Worm (Caenorhabditis elegans): ENCODE results near the gene F54D10.7.

Gene F54D10.7

ce11 chrII:3779463-3779862, 41.6 kb downstream of the F54D10.7 start, which contains the start of gene T24E12.11:
TSS of gene T24E12.11 (minus strand) at chrII:3779563.
- TF ChIP-seq nhr-23 (tag; optimal IDR thresholded peaks at IDR 0.05): no peak
- TF ChIP-seq ceh-82 (tag; optimal IDR thresholded peaks at IDR 0.05): no peak

- TF ChIP-seq ceh-28 (tag; optimal IDR thresholded peaks at IDR 0.05) (no peak), elt-3 (tag; optimal IDR thresholded peaks at IDR 0.05) (no peak), aly-2 (tag; optimal IDR thresholded peaks at IDR 0.05) (no peak), egl-27 (tag; optimal IDR thresholded peaks at IDR 0.05) (no peak), fkh-2 (tag; optimal IDR thresholded peaks at IDR 0.05) (no peak), hmg-11 (tag; optimal IDR thresholded peaks at IDR 0.05) (no peak), pqm-1 (tag; optimal IDR thresholded peaks at IDR 0.05) (no peak), nhr-23 (tag; optimal IDR thresholded peaks at IDR 0.05) (no peak), ztf-11 (tag; optimal IDR thresholded peaks at IDR 0.05) (no peak), fkh-10 (GFP tag; optimal IDR thresholded peaks at IDR 0.05) (no peak), ceh-82 (tag; optimal IDR thresholded peaks at IDR 0.05) (no peak), lsy-12 (tag; optimal IDR thresholded peaks at IDR 0.05) (no peak), sea-2 (GFP tag; optimal IDR thresholded peaks at IDR 0.05) (no peak), nhr-237 (tag; optimal IDR thresholded peaks at IDR 0.05) (no peak), ceh-9 (tag; optimal IDR thresholded peaks at IDR 0.05) (no peak)
These were observed 43.3 kb downstream of the F54D10.7 start for ce11 chrII:3777802-3778201.

ce11 chrII:3775719-3776118, 45.4 kb downstream of the F54D10.7 start, which contains the start of gene T24E12.3:
TSS of gene T24E12.3 (plus strand) at chrII:3776019.
- TF ChIP-seq ceh-82 (tag; optimal IDR thresholded peaks at IDR 0.05) (no peak), fkh-10 (GFP tag; optimal IDR thresholded peaks at IDR 0.05) (no peak), sea-2 (GFP tag; optimal IDR thresholded peaks at IDR 0.05) (no peak), ZK546.5 (tag; optimal IDR thresholded peaks at IDR 0.05) (no peak), daf-12 (tag; optimal IDR thresholded peaks at IDR 0.05) (no peak), ama-1 (optimal IDR thresholded peaks at IDR 0.05) (no peak), aly-2 (tag; optimal IDR thresholded peaks at IDR 0.05) (no peak), nhr-237 (tag; optimal IDR thresholded peaks at IDR 0.05) (no peak), tbx-2 (tag; optimal IDR thresholded peaks at IDR 0.05) (no peak), R02D3.7 (tag; optimal IDR thresholded peaks at IDR 0.05) (no peak), snpc-4 (tag; optimal IDR thresholded peaks at IDR 0.05) (no peak), nhr-12 (tag; optimal IDR thresholded peaks at IDR 0.05) (no peak), pha-4 (tag; optimal IDR thresholded peaks at IDR 0.05) (no peak), nhr-11 (tag; optimal IDR thresholded peaks at IDR 0.05) (no peak), egl-27 (tag; optimal IDR thresholded peaks at IDR 0.05) (no peak), nhr-67 (tag; optimal IDR thresholded peaks at IDR 0.05) (no peak)

- TF ChIP-seq nhr-67 (tag; optimal IDR thresholded peaks at IDR 0.05) (no peak), elt-1 (tag; optimal IDR thresholded peaks at IDR 0.05) (no peak), fos-1 (tag; optimal IDR thresholded peaks at IDR 0.05) (no peak), ZK546.5 (tag; optimal IDR thresholded peaks at IDR 0.05) (no peak), ztf-4 (tag; optimal IDR thresholded peaks at IDR 0.05) (no peak), ceh-82 (tag; optimal IDR thresholded peaks at IDR 0.05) (no peak), nhr-12 (tag; optimal IDR thresholded peaks at IDR 0.05) (no peak), elt-3 (tag; optimal IDR thresholded peaks at IDR 0.05) (no peak), ceh-28 (tag; optimal IDR thresholded peaks at IDR 0.05) (no peak), mdl-1 (tag; optimal IDR thresholded peaks at IDR 0.05) (no peak), egl-27 (tag; optimal IDR thresholded peaks at IDR 0.05) (no peak), nhr-23 (tag; optimal IDR thresholded peaks at IDR 0.05) (no peak), nhr-76 (tag; optimal IDR thresholded peaks at IDR 0.05) (no peak), pqm-1 (tag; optimal IDR thresholded peaks at IDR 0.05) (no peak), eor-1 (tag; optimal IDR thresholded peaks at IDR 0.05) (no peak), nhr-77 (tag; optimal IDR thresholded peaks at IDR 0.05) (no peak), egl-5 (tag; optimal IDR thresholded peaks at IDR 0.05) (no peak), skn-1 (tag; optimal IDR thresholded peaks at IDR 0.05) (no peak), nhr-43 (tag; optimal IDR thresholded peaks at IDR 0.05; ENCODE audit: poor library complexity, severe bottlenecking) (no peak), unc-39 (tag; optimal IDR thresholded peaks at IDR 0.05) (no peak)
These were observed 48.0 kb downstream of the F54D10.7 start, which contains the start of gene T24E12.10 for ce11 chrII:3773130-3773529. TSS of gene T24E12.10 (minus strand) at chrII:3773230.

ce11 chrII:3771640-3772039, 49.5 kb downstream of the F54D10.7 start:
- TF ChIP-seq hmg-11 (tag; optimal IDR thresholded peaks at IDR 0.05) (no peak), nhr-28 (tag; optimal IDR thresholded peaks at IDR 0.05) (no peak), ceh-16 (tag; optimal IDR thresholded peaks at IDR 0.05) (no peak), R02D3.7 (tag; optimal IDR thresholded peaks at IDR 0.05) (no peak), ceh-9 (tag; optimal IDR thresholded peaks at IDR 0.05) (no peak), ZK546.5 (tag; optimal IDR thresholded peaks at IDR 0.05) (no peak), nfya-1 (tag; optimal IDR thresholded peaks at IDR 0.05; ENCODE audit: insufficient read depth) (no peak), egl-5 (tag; optimal IDR thresholded peaks at IDR 0.05) (no peak), nhr-12 (tag; optimal IDR thresholded peaks at IDR 0.05) (no peak), mdl-1 (tag; optimal IDR thresholded peaks at IDR 0.05) (no peak), nhr-23 (tag; optimal IDR thresholded peaks at IDR 0.05) (no peak), lsy-12 (tag; optimal IDR thresholded peaks at IDR 0.05) (no peak)
